Fruit fly (Drosophila melanogaster): ENCODE data around the gene CG16711.

The CG16711 gene

DNA sequence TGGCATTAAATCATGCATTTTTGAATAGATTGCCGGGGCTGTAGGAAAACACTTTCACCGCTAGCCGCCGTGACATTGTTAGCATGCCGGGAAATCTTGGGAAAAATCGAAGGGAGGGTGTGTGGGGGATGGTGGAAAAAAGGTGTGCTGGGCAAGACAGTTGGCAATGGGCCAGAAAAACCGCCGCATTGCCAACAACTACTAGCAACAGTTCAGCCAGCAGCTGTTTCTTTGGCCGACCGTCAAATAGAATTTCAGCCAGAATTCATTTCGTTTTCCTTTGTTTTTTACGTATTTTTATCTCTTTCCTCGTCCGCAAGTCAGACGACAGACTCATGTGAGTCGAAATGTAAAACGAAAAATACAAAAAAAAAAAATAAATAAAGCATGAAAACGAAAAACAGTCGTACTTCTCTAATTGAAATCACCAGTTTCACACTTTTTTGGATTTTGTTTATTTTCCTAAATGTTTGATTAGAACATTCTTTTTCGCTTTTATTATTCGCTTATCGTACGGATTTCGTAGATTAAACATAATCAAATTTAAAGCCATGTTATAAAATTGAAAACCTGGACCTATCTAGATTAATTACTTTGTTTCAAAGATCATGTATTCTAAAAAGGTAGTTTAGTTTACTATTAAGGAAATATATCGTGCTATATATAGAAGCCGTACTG is 13.2 kb upstream of the CG16711 start (continued):
- TF ChIP-seq CG13424 (tag; optimal IDR thresholded peaks at IDR 0.05): peak; percentile 53

DNA sequence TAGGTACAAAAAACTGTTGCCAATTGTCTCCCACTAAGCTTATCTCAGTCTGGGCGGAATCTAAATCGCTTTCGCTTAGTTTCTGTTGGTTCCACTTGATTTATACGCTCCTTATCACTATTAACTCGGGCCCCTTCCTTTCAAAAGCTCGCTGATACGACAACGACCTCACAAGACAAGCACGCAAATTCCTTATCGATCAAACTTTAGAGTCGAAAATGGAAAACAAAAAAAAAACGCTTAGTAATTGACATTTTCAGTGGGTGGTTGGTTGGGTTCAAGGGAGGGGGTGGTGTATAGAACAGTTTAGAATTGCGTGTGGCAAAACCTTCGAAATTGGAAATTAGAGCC is 12.7 kb upstream of the CG16711 start:
- no peak for TF ChIP-seq CG7357 (GFP tag; IDR thresholded peaks at IDR 0.05)
- TF ChIP-seq CG12391 (tag; optimal IDR thresholded peaks at IDR 0.05): no peak
- TF ChIP-seq Ets97D (GFP tag; optimal IDR thresholded peaks at IDR 0.05): no peak
- TF ChIP-seq Ssrp (tag; optimal IDR thresholded peaks at IDR 0.05): no peak
- TF ChIP-seq MBD-R2 (GFP tag; IDR thresholded peaks at IDR 0.05): 0 out of 2 replicates have a peak, but pooled peaks have one; percentile 5
- no peak for TF ChIP-seq CG8765 (GFP tag; IDR thresholded peaks at IDR 0.05)
- TF ChIP-seq stc (GFP tag; IDR thresholded peaks at IDR 0.05): no peak
- TF ChIP-seq CG3281 (GFP tag; optimal IDR thresholded peaks at IDR 0.05): peak; percentile 7
- TF ChIP-seq CG34376 (GFP tag; optimal IDR thresholded peaks at IDR 0.05): peak; percentile 93
- TF ChIP-seq HmgZ (tag; optimal IDR thresholded peaks at IDR 0.05): peak; percentile 53
- TF ChIP-seq CG13894 (tag; optimal IDR thresholded peaks at IDR 0.05): no peak
- TF ChIP-seq Hey (tag; optimal IDR thresholded peaks at IDR 0.05): peak; percentile 12
- no peak for TF ChIP-seq Kr (GFP tag; optimal IDR thresholded peaks at IDR 0.05)
- TF ChIP-seq run (tag; optimal IDR thresholded peaks at IDR 0.05): no peak
- peak; percentile 55 for TF ChIP-seq sqz (GFP tag; optimal IDR thresholded peaks at IDR 0.05)
- TF ChIP-seq exex (tag; optimal IDR thresholded peaks at IDR 0.05): peak; percentile 97
- TF ChIP-seq sd (tag; optimal IDR thresholded peaks at IDR 0.05): peak; percentile 66
- TF ChIP-seq onecut (GFP tag; IDR thresholded peaks at IDR 0.05): peak; percentile 70
- TF ChIP-seq CG18011 (GFP tag; optimal IDR thresholded peaks at IDR 0.05): peak; percentile 96
- TF ChIP-seq zfh1 (GFP tag; IDR thresholded peaks at IDR 0.05): no peak
- TF ChIP-seq CG32772 (GFP tag; IDR thresholded peaks at IDR 0.05): no peak
- TF ChIP-seq CG6791 (GFP tag; IDR thresholded peaks at IDR 0.05; ENCODE audit: partially characterized antibody): 0 out of 3 replicates have a peak, but pooled peaks have one; percentile 40
- peak; percentile 90 for TF ChIP-seq GATAe (GFP tag; conservative IDR thresholded peaks at IDR 0.05)
- TF ChIP-seq HHEX (GFP tag; optimal IDR thresholded peaks at IDR 0.05): no peak
- TF ChIP-seq YL-1 (GFP tag; optimal IDR thresholded peaks at IDR 0.05): peak; percentile 7
- 0 out of 2 replicates have a peak, but pooled peaks have one; percentile 17 for TF ChIP-seq HLH3B (GFP tag; IDR thresholded peaks at IDR 0.05)
- no peak for TF ChIP-seq chif (GFP tag; optimal IDR thresholded peaks at IDR 0.05)
- peak; percentile 5; the same call in 1 of the 3 replicates for TF ChIP-seq row (GFP tag; IDR thresholded peaks at IDR 0.05)
- TF ChIP-seq pfk (GFP tag; optimal IDR thresholded peaks at IDR 0.05): peak; percentile 20
- peak; percentile 27 for TF ChIP-seq CG18599 (GFP tag; optimal IDR thresholded peaks at IDR 0.05)
- TF ChIP-seq caup (GFP tag; optimal IDR thresholded peaks at IDR 0.05; ENCODE audit: severe bottlenecking): peak; percentile 12
- TF ChIP-seq grn (GFP tag; optimal IDR thresholded peaks at IDR 0.05): peak; percentile 85
- peak; percentile 89 for TF ChIP-seq mirr (GFP tag; optimal IDR thresholded peaks at IDR 0.05)
- TF ChIP-seq CG4617 (GFP tag; optimal IDR thresholded peaks at IDR 0.05; ENCODE audit: borderline replicate concordance): no peak
- TF ChIP-seq ftz-f1 (GFP tag; optimal IDR thresholded peaks at IDR 0.05): peak; percentile 51
- no peak for TF ChIP-seq Dek (tag; optimal IDR thresholded peaks at IDR 0.05)
- no peak for TF ChIP-seq Sry-δ (GFP tag; optimal IDR thresholded peaks at IDR 0.05)
- TF ChIP-seq Adf1 (GFP tag; IDR thresholded peaks at IDR 0.05): peak; percentile 4; the same call in 1 of the 2 replicates
- peak; percentile 12 for TF ChIP-seq bigmax (GFP tag; optimal IDR thresholded peaks at IDR 0.05)
- no peak for TF ChIP-seq CG3726 (GFP tag; IDR thresholded peaks at IDR 0.05)
- TF ChIP-seq CoRest (tag; optimal IDR thresholded peaks at IDR 0.05): no peak
- TF ChIP-seq E2f1 (GFP tag; IDR thresholded peaks at IDR 0.05): no peak
- TF ChIP-seq CG9932 (GFP tag; IDR thresholded peaks at IDR 0.05): no peak
- TF ChIP-seq knrl (GFP tag; IDR thresholded peaks at IDR 0.05; ENCODE audit: partially characterized antibody): no peak
- peak; percentile 63 for TF ChIP-seq lab (GFP tag; optimal IDR thresholded peaks at IDR 0.05)
- no peak for TF ChIP-seq Neu2 (GFP tag; optimal IDR thresholded peaks at IDR 0.05; ENCODE audit: borderline replicate concordance)

Measured in whole organism, embryonic.